Worm (Caenorhabditis elegans) whole organism, L1 larva: ENCODE results near the gene K01A2.4.

Source experiments
- aly-2 ChIP-seq: fragments of 150-350 bp; optimal IDR thresholded peaks from 2 replicates; lab custom pipeline; 2014; ENCODE audit warnings: missing biosample characterization, missing genetic modification characterization
- ceh-82 ChIP-seq, 3 experiments: fragments of 150-350 bp in 1 of 3; sonication (generic microtip) in 2 of 3; optimal IDR thresholded peaks; 2 replicates each; lab custom pipeline; 2014 to 2017; ENCODE audit warnings: missing biosample characterization in 3 of 3, missing genetic modification characterization in 3 of 3
- jun-1 ChIP-seq: fragments of 150-350 bp; optimal IDR thresholded peaks from 2 replicates; lab custom pipeline; 2014; ENCODE audit warnings: missing biosample characterization, missing genetic modification reagents, missing genetic modification characterization
- lin-39 ChIP-seq: fragments of 150-350 bp; optimal IDR thresholded peaks from 2 replicates; lab custom pipeline; 2014; ENCODE audit warnings: missing biosample characterization, missing genetic modification reagents, missing genetic modification characterization
- nhr-237 ChIP-seq: fragments of 150-350 bp; optimal IDR thresholded peaks from 2 replicates; lab custom pipeline; 2014; ENCODE audit warnings: missing biosample characterization, missing genetic modification characterization
- nhr-77 ChIP-seq: fragments of 150-350 bp; optimal IDR thresholded peaks from 2 replicates; lab custom pipeline; 2014; ENCODE audit warnings: missing biosample characterization, missing genetic modification characterization
- swsn-7 ChIP-seq: sonication (generic microtip); optimal IDR thresholded peaks from 2 replicates; lab custom pipeline; 2016; ENCODE audit warnings: missing genetic modification characterization, missing compliant biosample characterization

- TF ChIP-seq jun-1 (tag; lab: Kevin White, UChicago), result no peak
- no peak for TF ChIP-seq lin-39 (tag; lab: Kevin White, UChicago)
- no peak for TF ChIP-seq swsn-7 (tag; lab: Kevin White, UChicago)
- TF ChIP-seq nhr-77 (tag; lab: Kevin White, UChicago), result no peak
- no peak for TF ChIP-seq nhr-237 (tag; lab: Kevin White, UChicago)
- no peak for TF ChIP-seq ceh-82 (tag; optimal IDR thresholded peaks at IDR 0.05; lab: Kevin White, UChicago)
- no peak for TF ChIP-seq aly-2
Observed at ce11 chrII:305645-306044, 1.6 kb upstream of the K01A2.4 start, which contains the start of gene col-69.
